Worm (Caenorhabditis elegans) whole organism, L3 larva: ENCODE data around the gene F26A1.8.

ENCODE experiments used
- aly-2 ChIP-seq: fragments of 150-350 bp; optimal IDR thresholded peaks from 2 replicates; lab custom pipeline; 2014; ENCODE audit warnings: missing biosample characterization, missing genetic modification characterization
- egl-27 ChIP-seq: sonication (generic microtip); optimal IDR thresholded peaks from 4 replicates; lab custom pipeline; 2017; ENCODE audit warnings: missing biosample characterization, missing genetic modification reagents, missing genetic modification characterization
- nhr-11 ChIP-seq: fragments of 150-350 bp; optimal IDR thresholded peaks from 2 replicates; lab custom pipeline; 2014; ENCODE audit warnings: missing biosample characterization, missing genetic modification characterization
- nhr-12 ChIP-seq: fragments of 150-350 bp; optimal IDR thresholded peaks from 2 replicates; lab custom pipeline; 2014; ENCODE audit warnings: missing biosample characterization, missing genetic modification characterization
- nhr-77 ChIP-seq: fragments of 150-350 bp; optimal IDR thresholded peaks from 2 replicates; lab custom pipeline; 2014; ENCODE audit warnings: missing biosample characterization, missing genetic modification characterization
- skn-1 ChIP-seq: fragments of 150-350 bp; optimal IDR thresholded peaks from 2 replicates; lab custom pipeline; 2014; ENCODE audit warnings: missing biosample characterization, missing genetic modification characterization
- snpc-4 ChIP-seq: fragments of 150-350 bp; optimal IDR thresholded peaks from 2 replicates; lab custom pipeline; 2014; ENCODE audit warnings: missing biosample characterization, missing genetic modification characterization
- zag-1 ChIP-seq: fragments of 150-350 bp; optimal IDR thresholded peaks from 2 replicates; lab custom pipeline; 2014; ENCODE audit warnings: missing biosample characterization, missing genetic modification characterization

- TF ChIP-seq aly-2 (tag; lab: Kevin White, UChicago) (no peak), egl-27 (no peak), nhr-77 (tag; lab: Kevin White, UChicago) (no peak), nhr-12 (no peak), snpc-4 (tag; lab: Kevin White, UChicago) (no peak), skn-1 (tag; lab: Kevin White, UChicago) (no peak), zag-1 (tag; lab: Kevin White, UChicago) (no peak), nhr-11 (no peak)
These were observed 22.3 kb upstream of the F26A1.8 start, which contains the start of the genes clec-157 and fkh-5 for ce11 chrIII:4844327-4844726.
